Worm (Caenorhabditis elegans) whole organism, midembryonic: ENCODE results near the gene scl-21.

Experiments used
- T22C8.4 ChIP-seq: fragments of 200-800 bp; sonication (Bioruptor generic); IDR thresholded peaks from 2 replicates; pipeline ENCODE4 v1.3.6; 2022; ENCODE audit warnings: missing genetic modification characterization, missing compliant biosample characterization
- cog-1 ChIP-seq: sonication (generic microtip); optimal IDR thresholded peaks from 2 replicates; lab custom pipeline; 2016; ENCODE audit warnings: missing genetic modification characterization, missing compliant biosample characterization
- flt-1 ChIP-seq: fragments of 200-800 bp; sonication (Bioruptor generic); IDR thresholded peaks from 2 replicates; pipeline ENCODE4 v1.3.6; 2022; ENCODE audit warnings: missing genetic modification characterization, missing compliant biosample characterization
- klf-2 ChIP-seq: fragments of 200-800 bp; sonication (Bioruptor generic); conservative IDR thresholded peaks from 2 replicates; pipeline ENCODE4 v1.3.6; 2022; ENCODE audit warnings: missing genetic modification reagents, missing genetic modification characterization, missing compliant biosample characterization
- med-1 ChIP-seq: sonication (generic microtip); optimal IDR thresholded peaks from 2 replicates; lab custom pipeline; 2017; ENCODE audit warnings: missing genetic modification characterization, mild to moderate bottlenecking, missing compliant biosample characterization, antibody characterized with exemption, missing genetic modification reagents; ENCODE audit not compliant: insufficient read depth
- ref-1 ChIP-seq: fragments of 200-800 bp; sonication (Bioruptor generic); conservative IDR thresholded peaks from 2 replicates; pipeline ENCODE4 v1.3.6; 2022; ENCODE audit warnings: missing genetic modification reagents, missing genetic modification characterization, missing compliant biosample characterization
- tab-1 ChIP-seq: fragments of 200-800 bp; sonication (Bioruptor generic); IDR thresholded peaks from 2 replicates; pipeline ENCODE4 v1.3.6; 2022; ENCODE audit warnings: missing genetic modification characterization, missing compliant biosample characterization
- ztf-23 ChIP-seq: fragments of 200-800 bp; sonication (Bioruptor generic); IDR thresholded peaks from 2 replicates; pipeline ENCODE4 v1.3.6; 2022; ENCODE audit warnings: missing genetic modification reagents, missing genetic modification characterization, missing compliant biosample characterization
- ztf-29 ChIP-seq: fragments of 200-800 bp; sonication (Bioruptor generic); IDR thresholded peaks from 2 replicates; pipeline ENCODE4 v1.3.6; 2022; ENCODE audit warnings: missing genetic modification reagents, missing genetic modification characterization, missing compliant biosample characterization

DNA sequence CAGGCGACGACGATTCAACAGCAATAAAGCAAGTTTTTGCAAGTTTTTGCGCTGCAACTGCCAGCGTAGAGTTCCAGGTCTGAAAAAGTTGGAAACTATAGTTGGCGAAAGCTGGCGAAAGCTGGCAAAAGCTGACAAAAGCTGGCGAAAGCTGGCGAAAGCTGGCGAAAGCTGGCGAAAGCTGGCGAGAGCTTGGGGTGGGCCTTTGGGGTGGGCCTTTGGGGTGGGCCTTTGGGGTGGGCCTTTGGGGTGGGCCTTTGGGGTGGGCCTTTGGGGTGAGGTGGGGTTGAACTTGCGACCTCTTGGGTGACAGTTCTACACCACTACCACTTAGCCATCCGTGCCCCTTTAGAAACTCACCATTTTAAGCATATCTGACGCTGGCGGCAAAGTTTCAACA, 342 bp downstream of the scl-21 start:
- TF ChIP-seq klf-2, result no peak
- no peak for TF ChIP-seq T22C8.4 (GFP tag; lab: Robert Waterston, UW)
- TF ChIP-seq ref-1, result no peak
- TF ChIP-seq ztf-23 (GFP tag; lab: Robert Waterston, UW), result no peak
- TF ChIP-seq med-1 (GFP tag; lab: Kevin White, UChicago), result no peak
- no peak for TF ChIP-seq cog-1
- no peak for TF ChIP-seq ztf-29 (GFP tag; lab: Robert Waterston, UW)
- no peak for TF ChIP-seq tab-1 (GFP tag; lab: Robert Waterston, UW)
- no peak for TF ChIP-seq flt-1 (GFP tag; lab: Robert Waterston, UW)
